Worm (Caenorhabditis elegans): ENCODE data around the gene lgx-1.
A peak's percentile ranks its signal among the peaks of the same experiment; 100 is the strongest.

The lgx-1 gene

ce11 chrX:5509114-5509877, 29.0 kb downstream of the lgx-1 start:
- TF ChIP-seq unc-62 (GFP tag; optimal IDR thresholded peaks at IDR 0.05), result no peak
- peak; percentile 18 for TF ChIP-seq F13H6.1 (tag; optimal IDR thresholded peaks at IDR 0.05)
- TF ChIP-seq nhr-129 (tag; optimal IDR thresholded peaks at IDR 0.05), result peak; percentile 32

ce11 chrX:5507926-5508325, 30.4 kb downstream of the lgx-1 start:
- TF ChIP-seq C34F6.9 (tag; optimal IDR thresholded peaks at IDR 0.05) (peak; percentile 2), lin-39 (tag; optimal IDR thresholded peaks at IDR 0.05) (no peak), sma-3 (GFP tag; optimal IDR thresholded peaks at IDR 0.05) (no peak), unc-55 (GFP tag; optimal IDR thresholded peaks at IDR 0.05) (no peak), ztf-4 (tag; optimal IDR thresholded peaks at IDR 0.05) (no peak), R02D3.7 (tag; optimal IDR thresholded peaks at IDR 0.05) (no peak), ama-1 (optimal IDR thresholded peaks at IDR 0.05) (no peak)

- TF ChIP-seq nhr-12 (tag; optimal IDR thresholded peaks at IDR 0.05) (no peak), nhr-77 (tag; optimal IDR thresholded peaks at IDR 0.05) (no peak), lin-11 (tag; optimal IDR thresholded peaks at IDR 0.05) (no peak), lin-39 (tag; optimal IDR thresholded peaks at IDR 0.05) (no peak), zag-1 (tag; optimal IDR thresholded peaks at IDR 0.05) (no peak), dmd-4 (tag; optimal IDR thresholded peaks at IDR 0.05) (no peak), nhr-129 (tag; optimal IDR thresholded peaks at IDR 0.05) (peak; percentile 37), nhr-237 (tag; optimal IDR thresholded peaks at IDR 0.05) (no peak), lin-13 (GFP tag; optimal IDR thresholded peaks at IDR 0.05) (peak; percentile 30), ztf-1 (GFP tag; conservative IDR thresholded peaks at IDR 0.05) (no peak), mab-5 (tag; optimal IDR thresholded peaks at IDR 0.05) (no peak), egl-27 (tag; optimal IDR thresholded peaks at IDR 0.05) (no peak), sma-9 (GFP tag; optimal IDR thresholded peaks at IDR 0.05) (peak; percentile 29), sma-9 (tag; optimal IDR thresholded peaks at IDR 0.05) (no peak), crh-2 (tag; optimal IDR thresholded peaks at IDR 0.05) (no peak), snpc-4 (tag; optimal IDR thresholded peaks at IDR 0.05) (no peak), nhr-25 (tag; optimal IDR thresholded peaks at IDR 0.05) (no peak), F13H6.1 (tag; optimal IDR thresholded peaks at IDR 0.05) (peak; percentile 29), unc-39 (tag; optimal IDR thresholded peaks at IDR 0.05) (no peak), lsy-2 (tag; optimal IDR thresholded peaks at IDR 0.05) (no peak), alr-1 (tag; optimal IDR thresholded peaks at IDR 0.05) (no peak), mdl-1 (tag; optimal IDR thresholded peaks at IDR 0.05) (no peak), nhr-21 (tag; optimal IDR thresholded peaks at IDR 0.05) (no peak), ztf-11 (tag; optimal IDR thresholded peaks at IDR 0.05) (no peak)
These were observed 31.8 kb downstream of the lgx-1 start for ce11 chrX:5506432-5506977.

ce11 chrX:5505148-5505547, 33.2 kb downstream of the lgx-1 start, which contains the start of gene T23F2.2:
Gene T23F2.2 (minus strand): TSS chrX:5505248.
- TF ChIP-seq nhr-21 (tag; optimal IDR thresholded peaks at IDR 0.05), result no peak
- no peak for TF ChIP-seq unc-39 (tag; optimal IDR thresholded peaks at IDR 0.05)
- peak; percentile 42 for TF ChIP-seq unc-55 (GFP tag; optimal IDR thresholded peaks at IDR 0.05)

- no peak for TF ChIP-seq unc-62 (GFP tag; optimal IDR thresholded peaks at IDR 0.05)
- no peak for TF ChIP-seq aly-2 (tag; optimal IDR thresholded peaks at IDR 0.05)
- no peak for TF ChIP-seq ztf-4 (tag; optimal IDR thresholded peaks at IDR 0.05)
- TF ChIP-seq ztf-11 (tag; optimal IDR thresholded peaks at IDR 0.05), result no peak
- no peak for TF ChIP-seq nhr-25 (tag; optimal IDR thresholded peaks at IDR 0.05)
- no peak for TF ChIP-seq unc-55 (GFP tag; optimal IDR thresholded peaks at IDR 0.05)
- no peak for TF ChIP-seq dmd-4 (tag; optimal IDR thresholded peaks at IDR 0.05)
- no peak for TF ChIP-seq unc-39 (tag; optimal IDR thresholded peaks at IDR 0.05)
- TF ChIP-seq ama-1 (optimal IDR thresholded peaks at IDR 0.05), result no peak
- no peak for TF ChIP-seq lin-13 (GFP tag; optimal IDR thresholded peaks at IDR 0.05)
- no peak for TF ChIP-seq elt-1 (tag; optimal IDR thresholded peaks at IDR 0.05)
- no peak for TF ChIP-seq sma-3 (GFP tag; optimal IDR thresholded peaks at IDR 0.05)
- TF ChIP-seq nhr-11 (tag; optimal IDR thresholded peaks at IDR 0.05), result no peak
These were observed 45.4 kb downstream of the lgx-1 start, which contains the start of the genes bus-8A and bus-8B for ce11 chrX:5492820-5493382. Gene bus-8A (plus strand): TSS chrX:5492915. Gene bus-8B (plus strand): TSS chrX:5493332.
